Worm (Caenorhabditis elegans): Measurements from ENCODE around the gene F53A3.7.
A peak's percentile ranks its signal among the peaks of the same experiment; 100 is the strongest.

The F53A3.7 gene

ce11 chrIII:1926456-1926855, 24.9 kb upstream of the F53A3.7 start (continued):
- TF ChIP-seq mdl-1 (tag; optimal IDR thresholded peaks at IDR 0.05) = peak; percentile 81 to 90
- TF ChIP-seq ceh-32 (tag; optimal IDR thresholded peaks at IDR 0.05; ENCODE audit: poor library complexity) = peak; percentile 15
- TF ChIP-seq Y48G9A.11 (GFP tag; IDR thresholded peaks at IDR 0.05) = no peak
- no peak for TF ChIP-seq F26F4.8 (GFP tag; conservative IDR thresholded peaks at IDR 0.05)
- no peak for TF ChIP-seq ztf-7 (tag; optimal IDR thresholded peaks at IDR 0.05)
- peak; percentile 51 for TF ChIP-seq nhr-6 (tag; optimal IDR thresholded peaks at IDR 0.05)
- peak in 1 of 2 experiments; percentile 98 for TF ChIP-seq unc-62 (GFP tag; optimal IDR thresholded peaks at IDR 0.05 in 1 of 2)
- no peak for TF ChIP-seq unc-62 (tag; optimal IDR thresholded peaks at IDR 0.05)
- TF ChIP-seq skn-1 (tag; optimal IDR thresholded peaks at IDR 0.05) = no peak
- TF ChIP-seq lim-7 (GFP tag; IDR thresholded peaks at IDR 0.05) = no peak
- TF ChIP-seq nhr-77 (tag; optimal IDR thresholded peaks at IDR 0.05) = peak; percentile 76
- TF ChIP-seq mep-1 (tag; optimal IDR thresholded peaks at IDR 0.05) = peak; percentile 88
- no peak for TF ChIP-seq Y105C5A.15 (GFP tag; IDR thresholded peaks at IDR 0.05)
- no peak for TF ChIP-seq ceh-44 (GFP tag; IDR thresholded peaks at IDR 0.05)
- 0 out of 4 replicates have a peak, but pooled peaks of 1 of the 2 experiments have one; percentile 38 for TF ChIP-seq madf-5 (GFP tag; IDR thresholded peaks at IDR 0.05)
- peak; percentile 47; the same call in 1 of the 2 replicates for TF ChIP-seq php-3 (GFP tag; IDR thresholded peaks at IDR 0.05)
- no peak for TF ChIP-seq T20F7.1 (GFP tag; optimal IDR thresholded peaks at IDR 0.05)
- TF ChIP-seq nhr-11 (tag; optimal IDR thresholded peaks at IDR 0.05) = peak; percentile 88
- TF ChIP-seq nhr-237 (tag; optimal IDR thresholded peaks at IDR 0.05) = peak; percentile 44
- TF ChIP-seq zag-1 (tag; optimal IDR thresholded peaks at IDR 0.05) = no peak
- no peak for TF ChIP-seq ceh-82 (tag; optimal IDR thresholded peaks at IDR 0.05)
- TF ChIP-seq pha-4 (GFP tag; IDR thresholded peaks at IDR 0.05) = peak; percentile 95
- TF ChIP-seq pha-4 (tag; optimal IDR thresholded peaks at IDR 0.05) = no peak
- TF ChIP-seq ztf-11 (tag; optimal IDR thresholded peaks at IDR 0.05) = no peak
- no peak for TF ChIP-seq Y5F2A.4 (GFP tag; optimal IDR thresholded peaks at IDR 0.05)
- no peak for TF ChIP-seq spr-3 (GFP tag; optimal IDR thresholded peaks at IDR 0.05)
- TF ChIP-seq lsy-2 (tag; optimal IDR thresholded peaks at IDR 0.05) = peak; percentile 68 to 88
- no peak for TF ChIP-seq R02D3.7 (tag; optimal IDR thresholded peaks at IDR 0.05)
- TF ChIP-seq dpl-1 (GFP tag; optimal IDR thresholded peaks at IDR 0.05) = peak; percentile 32
- TF ChIP-seq ama-1 (optimal IDR thresholded peaks at IDR 0.05) = peak; percentile 76
- TF ChIP-seq dmd-6 (GFP tag; IDR thresholded peaks at IDR 0.05) = peak; percentile 100

DNA sequence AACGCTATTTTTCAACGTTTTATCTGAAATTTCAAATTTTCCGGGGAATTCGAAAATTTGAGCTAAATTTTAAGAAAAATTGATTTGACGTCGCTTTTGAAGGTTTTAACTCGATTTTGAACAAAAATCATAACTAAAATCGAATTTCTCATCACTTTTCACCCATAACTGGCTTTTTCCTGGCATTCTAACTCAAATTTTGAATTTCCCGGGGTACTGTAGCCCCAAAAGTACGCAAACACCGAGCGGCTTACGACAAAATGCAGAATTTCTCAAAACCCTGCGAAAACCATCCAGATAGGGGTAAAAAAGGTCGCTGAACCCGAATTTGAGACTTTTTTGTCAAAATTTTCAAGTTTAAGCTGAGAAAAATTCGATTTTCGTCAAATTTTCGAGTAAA, 24.1 kb upstream of the F53A3.7 start:
- no peak for TF ChIP-seq ceh-44 (GFP tag; IDR thresholded peaks at IDR 0.05)
- no peak for TF ChIP-seq Y105C5A.15 (GFP tag; IDR thresholded peaks at IDR 0.05)
- TF ChIP-seq ceh-62 (tag; optimal IDR thresholded peaks at IDR 0.05) = no peak
- TF ChIP-seq nhr-25 (tag; optimal IDR thresholded peaks at IDR 0.05; ENCODE audit: borderline replicate concordance, insufficient read depth) = no peak
- TF ChIP-seq Y48G9A.11 (GFP tag; IDR thresholded peaks at IDR 0.05) = no peak
- TF ChIP-seq fkh-10 (GFP tag; optimal IDR thresholded peaks at IDR 0.05) = no peak
- TF ChIP-seq mdt-29 (GFP tag; IDR thresholded peaks at IDR 0.05) = no peak
- TF ChIP-seq mdl-1 (tag; optimal IDR thresholded peaks at IDR 0.05) = no peak
- no peak for TF ChIP-seq nhr-10 (tag; optimal IDR thresholded peaks at IDR 0.05)
- TF ChIP-seq mes-2 (tag; optimal IDR thresholded peaks at IDR 0.05; ENCODE audit: poor library complexity, severe bottlenecking) = no peak
- TF ChIP-seq lsy-2 (tag; optimal IDR thresholded peaks at IDR 0.05) = peak in 1 of 2 experiments; percentile 2
- peak; percentile 5 for TF ChIP-seq lin-13 (GFP tag; optimal IDR thresholded peaks at IDR 0.05)
- TF ChIP-seq unc-62 (GFP tag; optimal IDR thresholded peaks at IDR 0.05 in 1 of 2) = peak in 1 of 2 experiments; percentile 62
- TF ChIP-seq unc-62 (tag; optimal IDR thresholded peaks at IDR 0.05) = no peak
- TF ChIP-seq zag-1 (tag; optimal IDR thresholded peaks at IDR 0.05) = no peak
- TF ChIP-seq hlh-30 (tag; optimal IDR thresholded peaks at IDR 0.05; ENCODE audit: insufficient read depth) = no peak
- TF ChIP-seq jun-1 (tag; optimal IDR thresholded peaks at IDR 0.05) = no peak
